Fruit fly (Drosophila melanogaster) whole organism, wandering third instar larva: ENCODE data around the gene CG6071.

Experiments
- Dfd ChIP-seq: fragments of >200 bp; optimal IDR thresholded peaks from 2 replicates; lab custom pipeline; 2017; ENCODE audit warnings: missing biosample characterization, missing genetic modification characterization
- Hnf4 ChIP-seq: fragments of 200-800 bp; sonication (Bioruptor generic); optimal IDR thresholded peaks from 2 replicates; lab custom pipeline; 2016; ENCODE audit warnings: missing biosample characterization, mild to moderate bottlenecking, missing genetic modification characterization
- Jra ChIP-seq: sonication (Bioruptor generic); optimal IDR thresholded peaks from 2 replicates; lab custom pipeline; 2016; ENCODE audit warnings: missing biosample characterization, missing genetic modification characterization
- N ChIP-seq: fragments of >200 bp; optimal IDR thresholded peaks from 2 replicates; lab custom pipeline; 2018; ENCODE audit warnings: missing biosample characterization, missing external identifiers, missing genetic modification characterization
- OdsH ChIP-seq: fragments of 200-800 bp; sonication (Bioruptor generic); optimal IDR thresholded peaks from 2 replicates; lab custom pipeline; 2016; ENCODE audit warnings: missing biosample characterization, mild to moderate bottlenecking, missing genetic modification characterization
- br ChIP-seq: fragments of 200-800 bp; sonication (Bioruptor generic); optimal IDR thresholded peaks from 2 replicates; lab custom pipeline; 2016; ENCODE audit warnings: missing biosample characterization, missing genetic modification characterization
- dmrt93B ChIP-seq: fragments of 200-800 bp; sonication (Bioruptor generic); optimal IDR thresholded peaks from 2 replicates; lab custom pipeline; 2018; ENCODE audit warnings: missing biosample characterization, mild to moderate bottlenecking, missing genetic modification characterization
- foxo ChIP-seq, 2 experiments: fragments of 200-800 bp; sonication (Bioruptor generic); optimal IDR thresholded peaks; 2 replicates in 1 of 2; 3 replicates in 1 of 2; lab custom pipeline; 2016 to 2017; ENCODE audit warnings: missing biosample characterization in 2 of 2, missing genetic modification characterization in 2 of 2
- h ChIP-seq: fragments of 200-800 bp; sonication (Bioruptor generic); optimal IDR thresholded peaks from 3 replicates; lab custom pipeline; 2016; ENCODE audit warnings: missing biosample characterization, mild to moderate bottlenecking, missing genetic modification characterization
- jim ChIP-seq: fragments of 175-275, 200-325 bp; sonication (Bioruptor generic); optimal IDR thresholded peaks from 2 replicates; lab custom pipeline; 2016; ENCODE audit warnings: missing biosample characterization, mild to moderate bottlenecking, missing genetic modification characterization
- pan ChIP-seq: fragments of >200 bp; optimal IDR thresholded peaks from 2 replicates; lab custom pipeline; 2017
- psq ChIP-seq: fragments of 200-800 bp; sonication (Bioruptor generic); optimal IDR thresholded peaks from 3 replicates; lab custom pipeline; 2017; ENCODE audit warnings: missing biosample characterization, mild to moderate bottlenecking, missing genetic modification characterization, moderate library complexity
- tai ChIP-seq: sonication (Bioruptor generic); optimal IDR thresholded peaks from 2 replicates; lab custom pipeline; 2016; ENCODE audit warnings: missing biosample characterization, missing genetic modification characterization
- usp ChIP-seq: fragments of >200 bp; optimal IDR thresholded peaks from 2 replicates; lab custom pipeline; 2017; ENCODE audit warnings: missing biosample characterization, missing genetic modification characterization

dm6 chr3L:11680298-11680697 lies 34.5 kb upstream of the CG6071 start, which contains the start of gene CG32085:
- no peak for TF ChIP-seq tai (GFP tag; lab: Kevin White, UChicago)
- TF ChIP-seq Jra (GFP tag; lab: Kevin White, UChicago): no peak
- TF ChIP-seq h: no peak
- TF ChIP-seq foxo (GFP tag; optimal IDR thresholded peaks at IDR 0.05; lab: Kevin White, UChicago): peak in 1 of 2 experiments; percentile 38
- TF ChIP-seq br: no peak
- TF ChIP-seq psq: no peak
- no peak for TF ChIP-seq OdsH (GFP tag; lab: Kevin White, UChicago)
- no peak for TF ChIP-seq pan (lab: Kevin White, UChicago)
- no peak for TF ChIP-seq jim (GFP tag; lab: Kevin White, UChicago)
- no peak for TF ChIP-seq Hnf4 (GFP tag; lab: Kevin White, UChicago)
- TF ChIP-seq dmrt93B (GFP tag; lab: Kevin White, UChicago): no peak
- TF ChIP-seq usp (GFP tag; lab: Kevin White, UChicago): no peak
- no peak for TF ChIP-seq Dfd
- no peak for TF ChIP-seq N (GFP tag; lab: Kevin White, UChicago)
